Worm (Caenorhabditis elegans) whole organism, L4 larva: ENCODE results near the gene ttbk-5.
A peak's percentile ranks its signal among the peaks of the same experiment; 100 is the strongest.

Experiments used
- D1046.2 ChIP-seq: fragments of 200-800 bp; sonication (Bioruptor generic); IDR thresholded peaks from 2 replicates; pipeline ENCODE4 v1.3.6; 2022; ENCODE audit warnings: missing genetic modification characterization, missing compliant biosample characterization
- F44E2.7 ChIP-seq: fragments of 200-800 bp; sonication (Bioruptor generic); IDR thresholded peaks from 2 replicates; pipeline ENCODE4 v2.1.2; 2022; ENCODE audit warnings: missing genetic modification characterization, missing compliant biosample characterization
- R02D3.7 ChIP-seq: fragments of 150-350 bp; sonication (generic microtip); optimal IDR thresholded peaks from 3 replicates; lab custom pipeline; 2014; ENCODE audit warnings: missing biosample characterization, missing genetic modification characterization
- T20F7.1 ChIP-seq: fragments of 200-800 bp; sonication (Bioruptor generic); optimal IDR thresholded peaks from 2 replicates; lab custom pipeline; 2018; ENCODE audit warnings: mild to moderate bottlenecking, missing genetic modification characterization, missing compliant biosample characterization
- Y105C5A.15 ChIP-seq: fragments of 200-800 bp; sonication (Bioruptor generic); IDR thresholded peaks from 2 replicates; pipeline ENCODE4 v1.3.6; 2022; ENCODE audit warnings: missing genetic modification characterization, missing compliant biosample characterization
- Y48G9A.11 ChIP-seq: fragments of 200-800 bp; sonication (Bioruptor generic); IDR thresholded peaks from 2 replicates; pipeline ENCODE4 v1.3.6; 2022; ENCODE audit warnings: missing genetic modification reagents, missing genetic modification characterization, missing compliant biosample characterization
- aha-1 ChIP-seq: fragments of 150-350 bp; peaks from one replicate; lab custom pipeline; 2014; ENCODE audit warnings: missing biosample characterization, missing genetic modification characterization
- ama-1 ChIP-seq: fragments of 150-350 bp; optimal IDR thresholded peaks from 2 replicates; lab custom pipeline; 2014; ENCODE audit warnings: inconsistent platforms, mixed read lengths
- daf-12 ChIP-seq: fragments of 150-350 bp; optimal IDR thresholded peaks from 2 replicates; lab custom pipeline; 2014; ENCODE audit warnings: missing biosample characterization, missing genetic modification reagents, missing genetic modification characterization
- daf-16 ChIP-seq, 3 experiments: sonication (generic microtip); optimal IDR thresholded peaks; 2 replicates each; lab custom pipeline; 2016 to 2017; ENCODE audit warnings: missing genetic modification characterization in 3 of 3, missing genetic modification reagents in 3 of 3, mild to moderate bottlenecking in 2 of 3, missing compliant biosample characterization in 2 of 3, missing biosample characterization in 1 of 3, moderate library complexity in 1 of 3
- dmd-6 ChIP-seq: fragments of 200-800 bp; sonication (Bioruptor generic); IDR thresholded peaks from 2 replicates; pipeline ENCODE4 v1.3.6; 2022; ENCODE audit warnings: missing genetic modification reagents, missing genetic modification characterization, missing compliant biosample characterization
- dmd-9 ChIP-seq: fragments of 200-800 bp; sonication (Bioruptor generic); IDR thresholded peaks from 2 replicates; pipeline ENCODE4 v1.3.6; 2022; ENCODE audit warnings: missing genetic modification reagents, missing genetic modification characterization, missing compliant biosample characterization
- hif-1 ChIP-seq, 2 experiments: sonication (generic microtip); optimal IDR thresholded peaks; 2 replicates each; lab custom pipeline; 2016 to 2017; ENCODE audit warnings: missing compliant biosample characterization in 2 of 2, missing genetic modification characterization in 2 of 2, missing genetic modification reagents in 2 of 2, missing genotype in 2 of 2, mild to moderate bottlenecking in 1 of 2
- hlh-30 ChIP-seq: sonication (generic microtip); optimal IDR thresholded peaks from 2 replicates; lab custom pipeline; 2017; ENCODE audit warnings: antibody characterized with exemption, mild to moderate bottlenecking, missing genetic modification characterization, missing compliant biosample characterization; ENCODE audit not compliant: insufficient read depth
- lin-1 ChIP-seq: fragments of 200-800 bp; sonication (Bioruptor generic); IDR thresholded peaks from 2 replicates; pipeline ENCODE4 v1.3.6; 2022; ENCODE audit warnings: missing genetic modification reagents, missing genetic modification characterization, missing compliant biosample characterization
- lin-15B ChIP-seq: fragments of 150-350 bp; sonication (generic microtip); optimal IDR thresholded peaks from 3 replicates; lab custom pipeline; 2014; ENCODE audit warnings: missing biosample characterization, missing genetic modification characterization
- lsy-2 ChIP-seq, 2 experiments: fragments of 150-350 bp in 1 of 2; sonication (generic microtip) in 1 of 2; optimal IDR thresholded peaks; 2 replicates each; lab custom pipeline; 2014 to 2017; ENCODE audit warnings: missing biosample characterization in 2 of 2, missing genetic modification characterization in 2 of 2
- mdt-29 ChIP-seq: fragments of 200-800 bp; sonication (Bioruptor generic); IDR thresholded peaks from 2 replicates; pipeline ENCODE4 v1.3.6; 2022; ENCODE audit warnings: missing genetic modification reagents, missing genetic modification characterization, missing compliant biosample characterization
- mxl-2 ChIP-seq: fragments of 200-800 bp; sonication (Bioruptor generic); conservative IDR thresholded peaks from 2 replicates; pipeline ENCODE4 v1.3.6; 2022; ENCODE audit warnings: missing genetic modification reagents, missing genetic modification characterization, missing compliant biosample characterization
- nhr-11 ChIP-seq: fragments of 150-350 bp; optimal IDR thresholded peaks from 2 replicates; lab custom pipeline; 2014; ENCODE audit warnings: missing biosample characterization, missing genetic modification characterization
- nhr-237 ChIP-seq: sonication (generic microtip); optimal IDR thresholded peaks from 2 replicates; lab custom pipeline; 2017; ENCODE audit warnings: missing biosample characterization, missing genetic modification characterization
- nhr-28 ChIP-seq: fragments of 150-350 bp; optimal IDR thresholded peaks from 2 replicates; lab custom pipeline; 2014; ENCODE audit warnings: missing biosample characterization, missing genetic modification characterization
- nhr-48 ChIP-seq: sonication (generic microtip); optimal IDR thresholded peaks from 2 replicates; lab custom pipeline; 2016; ENCODE audit warnings: mild to moderate bottlenecking, missing genetic modification characterization, missing compliant biosample characterization
- pha-4 ChIP-seq, 2 experiments: fragments of 150-350 bp in 1 of 2; fragments of 200-800 bp in 1 of 2; sonication (Bioruptor generic) in 1 of 2; IDR thresholded peaks in 1 of 2; optimal IDR thresholded peaks in 1 of 2; 2 replicates each; pipeline versions ENCODE4 v1.3.6 to Lab custom; 2014 to 2022; ENCODE audit warnings: missing genetic modification characterization in 2 of 2, missing genetic modification reagents in 2 of 2, missing biosample characterization in 1 of 2, missing compliant biosample characterization in 1 of 2
- saeg-2 ChIP-seq: fragments of 200-800 bp; sonication (Bioruptor generic); IDR thresholded peaks from 2 replicates; pipeline ENCODE4 v1.3.6; 2022; ENCODE audit warnings: missing genetic modification reagents, missing genetic modification characterization, missing compliant biosample characterization
- set-16 ChIP-seq: fragments of 200-800 bp; sonication (Bioruptor generic); IDR thresholded peaks from 2 replicates; pipeline ENCODE4 v1.3.6; 2022; ENCODE audit warnings: missing genetic modification reagents, missing genetic modification characterization, missing compliant biosample characterization
- skn-1 ChIP-seq: fragments of 150-350 bp; optimal IDR thresholded peaks from 2 replicates; lab custom pipeline; 2014; ENCODE audit warnings: missing biosample characterization, missing genetic modification characterization
- spr-3 ChIP-seq: fragments of 200-800 bp; sonication (Bioruptor generic); optimal IDR thresholded peaks from 2 replicates; lab custom pipeline; 2018; ENCODE audit warnings: mild to moderate bottlenecking, missing genetic modification characterization, missing compliant biosample characterization
- tag-97 ChIP-seq: fragments of 200-800 bp; sonication (Bioruptor generic); IDR thresholded peaks from 2 replicates; pipeline ENCODE4 v1.3.6; 2022; ENCODE audit warnings: missing genetic modification characterization, missing compliant biosample characterization
- unc-39 ChIP-seq: sonication (generic microtip); optimal IDR thresholded peaks from 2 replicates; lab custom pipeline; 2017; ENCODE audit warnings: missing biosample characterization, missing genetic modification characterization
- unc-62 ChIP-seq, 3 experiments: fragments of 150-350 bp in 1 of 3; sonication (generic microtip); optimal IDR thresholded peaks in 2 of 3; peaks in 1 of 3; 1 replicate in 1 of 3; 2 replicates in 2 of 3; lab custom pipeline; 2014 to 2017; ENCODE audit warnings: missing biosample characterization in 3 of 3, missing genetic modification characterization in 3 of 3, missing genetic modification reagents in 3 of 3, missing genotype in 1 of 3
- vab-7 ChIP-seq: fragments of 200-800 bp; sonication (Bioruptor generic); IDR thresholded peaks from 2 replicates; pipeline ENCODE4 v1.3.6; 2022; ENCODE audit warnings: missing genetic modification reagents, missing genetic modification characterization, missing compliant biosample characterization
- zfp-3 ChIP-seq: fragments of 200-800 bp; sonication (Bioruptor generic); conservative IDR thresholded peaks from 2 replicates; pipeline ENCODE4 v1.3.6; 2022; ENCODE audit warnings: missing genetic modification reagents, missing genetic modification characterization, missing compliant biosample characterization
- ztf-11 ChIP-seq: fragments of 150-350 bp; optimal IDR thresholded peaks from 2 replicates; lab custom pipeline; 2014; ENCODE audit warnings: missing biosample characterization, missing genetic modification characterization
- ztf-7 ChIP-seq: fragments of 150-350 bp; optimal IDR thresholded peaks from 2 replicates; lab custom pipeline; 2014; ENCODE audit warnings: missing biosample characterization, missing genetic modification characterization

The ttbk-5 gene

ce11 chrIV:10090358-10090757, at the start of gene ttbk-5:
Gene ttbk-5, plus strand, starts transcription at chrIV:10090658.
- no peak for TF ChIP-seq Y105C5A.15 (GFP tag; lab: Robert Waterston, UW)

- TF ChIP-seq ztf-11 (tag; lab: Kevin White, UChicago) (no peak), tag-97 (GFP tag; lab: Robert Waterston, UW) (no peak), hif-1 (tag; optimal IDR thresholded peaks at IDR 0.05; lab: Kevin White, UChicago) (no peak), dmd-6 (GFP tag; lab: Robert Waterston, UW) (no peak), set-16 (GFP tag; lab: Robert Waterston, UW) (no peak), mdt-29 (GFP tag; lab: Robert Waterston, UW) (no peak), skn-1 (tag; lab: Kevin White, UChicago) (no peak)
Observed at ce11 chrIV:10040803-10041202, 49.7 kb upstream of the ttbk-5 start, which contains the start of gene dhs-31. Gene dhs-31, minus strand, starts transcription at chrIV:10040903.

ce11 chrIV:10042881-10043280, 47.6 kb upstream of the ttbk-5 start, which contains the start of gene frk-1:
Gene frk-1, plus strand, starts transcription at chrIV:10043181.
- TF ChIP-seq Y48G9A.11 (GFP tag; lab: Robert Waterston, UW) (no peak), aha-1 (tag; lab: Kevin White, UChicago) (peak; percentile 73)

DNA sequence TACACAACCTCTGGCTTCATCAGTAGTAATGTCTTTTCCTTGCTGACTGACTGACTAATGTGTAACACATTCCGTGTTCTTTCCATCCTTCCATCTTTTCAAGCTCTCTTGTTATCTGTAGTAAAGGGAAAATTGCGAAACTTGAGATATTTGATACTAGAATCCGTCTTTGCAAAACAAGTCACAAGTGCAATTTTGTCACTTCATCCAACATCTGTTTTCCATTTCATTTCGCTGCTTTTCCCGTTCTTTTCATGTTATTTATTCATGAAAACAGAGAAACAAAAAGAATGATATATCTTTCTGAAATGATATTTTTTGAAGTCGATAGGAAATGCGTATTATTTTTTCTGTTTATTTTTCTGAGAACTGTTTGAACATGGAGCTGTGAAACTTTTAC, 44.5 kb upstream of the ttbk-5 start:
- TF ChIP-seq lin-1 (GFP tag; lab: Robert Waterston, UW): no peak
- no peak for TF ChIP-seq daf-12 (tag; lab: Kevin White, UChicago)
- TF ChIP-seq spr-3 (GFP tag; lab: Kevin White, UChicago): no peak
- no peak for TF ChIP-seq unc-39
- no peak for TF ChIP-seq D1046.2 (GFP tag; lab: Robert Waterston, UW)
- no peak for TF ChIP-seq F44E2.7
- TF ChIP-seq ama-1 (lab: Kevin White, UChicago): no peak
- TF ChIP-seq pha-4 (GFP tag; IDR thresholded peaks at IDR 0.05; lab: Robert Waterston, UW): no peak
- TF ChIP-seq pha-4 (tag; optimal IDR thresholded peaks at IDR 0.05; lab: Kevin White, UChicago): no peak
- no peak for TF ChIP-seq vab-7 (GFP tag; lab: Robert Waterston, UW)
- TF ChIP-seq lin-15B (tag; lab: Kevin White, UChicago): no peak
- no peak for TF ChIP-seq skn-1 (tag; lab: Kevin White, UChicago)
- TF ChIP-seq T20F7.1: no peak
- no peak for TF ChIP-seq R02D3.7 (tag; lab: Kevin White, UChicago)
- TF ChIP-seq unc-62 (GFP tag; optimal IDR thresholded peaks at IDR 0.05 in 1 of 2; lab: Kevin White, UChicago): peak in 1 of 2 experiments; percentile 77
- TF ChIP-seq unc-62 (tag; optimal IDR thresholded peaks at IDR 0.05; lab: Kevin White, UChicago): no peak
- TF ChIP-seq nhr-28 (tag; lab: Kevin White, UChicago): no peak
- no peak for TF ChIP-seq hlh-30 (tag; lab: Kevin White, UChicago)
- no peak for TF ChIP-seq saeg-2
- peak in 1 of 2 experiments; percentile 35 for TF ChIP-seq daf-16 (GFP tag; optimal IDR thresholded peaks at IDR 0.05; lab: Kevin White, UChicago)
- no peak for TF ChIP-seq daf-16 (tag; optimal IDR thresholded peaks at IDR 0.05; lab: Kevin White, UChicago)
- TF ChIP-seq lsy-2 (tag; optimal IDR thresholded peaks at IDR 0.05; lab: Kevin White, UChicago): no peak
- no peak for TF ChIP-seq zfp-3 (GFP tag; lab: Robert Waterston, UW)
- TF ChIP-seq set-16 (GFP tag; lab: Robert Waterston, UW): no peak
- TF ChIP-seq Y48G9A.11 (GFP tag; lab: Robert Waterston, UW): no peak
- no peak for TF ChIP-seq mxl-2 (GFP tag; lab: Robert Waterston, UW)
- TF ChIP-seq nhr-11 (tag; lab: Kevin White, UChicago): peak; percentile 23
- TF ChIP-seq dmd-9 (GFP tag; lab: Robert Waterston, UW): no peak
- no peak for TF ChIP-seq ztf-7 (tag; lab: Kevin White, UChicago)
- TF ChIP-seq nhr-48: no peak
- no peak for TF ChIP-seq nhr-237
- TF ChIP-seq aha-1 (tag; lab: Kevin White, UChicago): peak; percentile 14
